Worm (Caenorhabditis elegans) whole organism, L1 larva: ENCODE data around the gene str-211.

Source experiments
- aha-1 ChIP-seq: fragments of 150-350 bp; optimal IDR thresholded peaks from 2 replicates; lab custom pipeline; 2014; ENCODE audit warnings: missing biosample characterization, missing genetic modification characterization
- ces-1 ChIP-seq: fragments of 150-350 bp; optimal IDR thresholded peaks from 2 replicates; lab custom pipeline; 2014; ENCODE audit warnings: missing biosample characterization, missing genetic modification reagents, missing genetic modification characterization
- egl-27 ChIP-seq, 2 experiments: fragments of 150-350 bp in 1 of 2; sonication (generic microtip); optimal IDR thresholded peaks; 3 replicates each; lab custom pipeline; 2017 to 2018; ENCODE audit warnings: missing biosample characterization in 2 of 2, missing genetic modification characterization in 2 of 2, missing genetic modification reagents in 2 of 2
- hlh-4 ChIP-seq: sonication (generic microtip); optimal IDR thresholded peaks from 2 replicates; lab custom pipeline; 2016; ENCODE audit warnings: mild to moderate bottlenecking, missing genetic modification characterization, missing compliant biosample characterization
- lin-15B ChIP-seq: fragments of 150-350 bp; sonication (generic microtip); optimal IDR thresholded peaks from 3 replicates; lab custom pipeline; 2014; ENCODE audit warnings: missing biosample characterization, missing genetic modification characterization
- nhr-11 ChIP-seq: fragments of 150-350 bp; optimal IDR thresholded peaks from 2 replicates; lab custom pipeline; 2014; ENCODE audit warnings: missing biosample characterization, missing genetic modification characterization
- nhr-90 ChIP-seq: sonication (generic microtip); optimal IDR thresholded peaks from 2 replicates; lab custom pipeline; 2016; ENCODE audit warnings: mild to moderate bottlenecking, missing genetic modification characterization, missing compliant biosample characterization; ENCODE audit not compliant: poor library complexity
- unc-62 ChIP-seq: fragments of 150-350 bp; optimal IDR thresholded peaks from 2 replicates; lab custom pipeline; 2014; ENCODE audit warnings: missing biosample characterization, missing genetic modification reagents, missing genetic modification characterization

ce11 chrV:4979060-4979459 lies 34.9 kb upstream of the str-211 start, which contains the start of gene srsx-11:
- TF ChIP-seq nhr-11 (tag; lab: Kevin White, UChicago) (no peak), nhr-90 (tag; lab: Kevin White, UChicago) (no peak), lin-15B (tag; lab: Kevin White, UChicago) (no peak), egl-27 (tag; optimal IDR thresholded peaks at IDR 0.05; lab: Kevin White, UChicago) (no peak), hlh-4 (no peak), unc-62 (GFP tag; lab: Kevin White, UChicago) (no peak), ces-1 (GFP tag; lab: Kevin White, UChicago) (no peak), aha-1 (tag; lab: Kevin White, UChicago) (no peak)
